Worm (Caenorhabditis elegans): Measurements from ENCODE around the gene stg-2.

The stg-2 gene

DNA sequence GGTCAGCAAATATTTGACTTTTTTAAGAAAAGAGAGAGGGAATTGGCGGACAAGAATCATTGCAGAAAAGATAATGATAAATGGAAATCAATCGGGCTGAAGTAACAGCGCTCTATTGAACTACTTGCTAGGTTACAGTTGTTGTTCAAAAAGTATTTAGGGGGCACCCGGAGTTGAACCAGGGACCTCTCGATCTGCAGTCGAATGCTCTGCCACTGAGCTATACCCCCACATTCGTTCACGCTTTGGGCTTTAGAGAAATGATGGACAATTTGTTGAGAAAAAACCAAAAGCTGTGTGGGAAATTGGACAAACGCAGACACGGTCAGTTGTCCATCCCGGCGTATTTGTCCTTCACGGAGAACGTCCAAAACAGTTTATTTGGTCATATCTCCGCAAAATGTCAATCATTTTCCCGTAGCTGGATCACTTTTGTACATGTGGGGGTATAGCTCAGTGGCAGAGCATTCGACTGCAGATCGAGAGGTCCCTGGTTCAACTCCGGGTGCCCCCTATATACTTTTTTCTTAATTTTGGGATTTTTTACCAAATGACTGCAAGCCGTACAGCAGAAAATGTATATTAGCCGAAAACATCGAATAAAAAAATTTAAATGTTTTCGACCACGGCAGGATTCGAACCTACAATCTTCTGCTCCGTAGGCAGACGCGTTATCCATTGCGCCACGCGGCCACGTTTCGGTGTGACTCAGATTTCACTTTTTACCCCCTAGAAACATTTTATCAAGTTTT lies 19.7 kb downstream of the stg-2 start (continued):
- TF ChIP-seq lim-7 (GFP tag; IDR thresholded peaks at IDR 0.05), result peak; percentile 78
- 0 out of 2 replicates have a peak, but pooled peaks have one; percentile 11 for TF ChIP-seq nhr-42 (GFP tag; IDR thresholded peaks at IDR 0.05)
- no peak for TF ChIP-seq ceh-32 (tag; optimal IDR thresholded peaks at IDR 0.05; ENCODE audit: poor library complexity)
- TF ChIP-seq zip-11 (GFP tag; IDR thresholded peaks at IDR 0.05), result peak; percentile 83
- TF ChIP-seq saeg-2 (GFP tag; IDR thresholded peaks at IDR 0.05), result no peak
- peak; percentile 70; the same call in 1 of the 2 replicates for TF ChIP-seq zfp-3 (GFP tag; conservative IDR thresholded peaks at IDR 0.05)
- TF ChIP-seq lin-15B (tag; optimal IDR thresholded peaks at IDR 0.05), result no peak
- TF ChIP-seq nhr-48 (tag; optimal IDR thresholded peaks at IDR 0.05), result peak; percentile 12
- no peak for TF ChIP-seq aly-2 (tag; optimal IDR thresholded peaks at IDR 0.05)
- peak; percentile 55 for TF ChIP-seq nhr-102 (tag; optimal IDR thresholded peaks at IDR 0.05)
- no peak for TF ChIP-seq ZK337.2 (GFP tag; IDR thresholded peaks at IDR 0.05)
- no peak for TF ChIP-seq nhr-76 (tag; optimal IDR thresholded peaks at IDR 0.05)
- no peak for TF ChIP-seq ama-1 (optimal IDR thresholded peaks at IDR 0.05)
- TF ChIP-seq vab-7 (GFP tag; IDR thresholded peaks at IDR 0.05), result peak; percentile 58
- TF ChIP-seq lsy-2 (tag; optimal IDR thresholded peaks at IDR 0.05), result peak in 1 of 2 experiments; percentile 38
- peak; percentile 71 for TF ChIP-seq arid-1 (GFP tag; conservative IDR thresholded peaks at IDR 0.05)
- TF ChIP-seq ceh-28 (tag; optimal IDR thresholded peaks at IDR 0.05), result no peak
- no peak for TF ChIP-seq Y48G9A.11 (GFP tag; IDR thresholded peaks at IDR 0.05)
- peak; percentile 61 for TF ChIP-seq mxl-3 (GFP tag; optimal IDR thresholded peaks at IDR 0.05)
- TF ChIP-seq F10B5.3 (tag; optimal IDR thresholded peaks at IDR 0.05), result peak; percentile 45
- peak; percentile 87 for TF ChIP-seq Y105C5A.15 (GFP tag; IDR thresholded peaks at IDR 0.05)
- no peak for TF ChIP-seq nhr-25 (tag; optimal IDR thresholded peaks at IDR 0.05; ENCODE audit: borderline replicate concordance, insufficient read depth)
- 0 out of 2 replicates have a peak, but pooled peaks have one; percentile 7 for TF ChIP-seq mxl-2 (GFP tag; conservative IDR thresholded peaks at IDR 0.05)
- no peak for TF ChIP-seq ztf-11 (tag; optimal IDR thresholded peaks at IDR 0.05)
- peak; percentile 73 for TF ChIP-seq spr-1 (tag; optimal IDR thresholded peaks at IDR 0.05)
- TF ChIP-seq gei-8 (GFP tag; optimal IDR thresholded peaks at IDR 0.05), result no peak
- TF ChIP-seq egl-43 (GFP tag; IDR thresholded peaks at IDR 0.05), result peak; percentile 89
- TF ChIP-seq daf-12 (tag; optimal IDR thresholded peaks at IDR 0.05), result no peak
- TF ChIP-seq nhr-28 (tag; optimal IDR thresholded peaks at IDR 0.05), result peak; percentile 20
- peak; percentile 70 for TF ChIP-seq tra-1 (GFP tag; IDR thresholded peaks at IDR 0.05)
- no peak for TF ChIP-seq ZK546.5 (tag; optimal IDR thresholded peaks at IDR 0.05)
- TF ChIP-seq skn-1 (tag; optimal IDR thresholded peaks at IDR 0.05), result no peak
- TF ChIP-seq dmd-8 (GFP tag; IDR thresholded peaks at IDR 0.05), result peak; percentile 60; the same call in 1 of the 2 replicates
- TF ChIP-seq nhr-77 (tag; optimal IDR thresholded peaks at IDR 0.05), result peak; percentile 14
- no peak for TF ChIP-seq ceh-82 (tag; optimal IDR thresholded peaks at IDR 0.05)
- TF ChIP-seq zag-1 (tag; optimal IDR thresholded peaks at IDR 0.05), result no peak
- TF ChIP-seq mdt-29 (GFP tag; IDR thresholded peaks at IDR 0.05), result 0 out of 2 replicates have a peak, but pooled peaks have one; percentile 36
- TF ChIP-seq hmg-1.1 (GFP tag; IDR thresholded peaks at IDR 0.05), result peak; percentile 85
- TF ChIP-seq dpl-1 (GFP tag; optimal IDR thresholded peaks at IDR 0.05), result peak; percentile 3
- TF ChIP-seq R02D3.7 (tag; optimal IDR thresholded peaks at IDR 0.05), result no peak
- TF ChIP-seq dve-1 (tag; optimal IDR thresholded peaks at IDR 0.05; ENCODE audit: insufficient read depth), result peak; percentile 64
- TF ChIP-seq zfp-2 (tag; optimal IDR thresholded peaks at IDR 0.05), result no peak
- TF ChIP-seq F37D6.2 (tag; optimal IDR thresholded peaks at IDR 0.05), result peak; percentile 1
- TF ChIP-seq ceh-62 (tag; optimal IDR thresholded peaks at IDR 0.05), result no peak
- no peak for TF ChIP-seq dmd-9 (GFP tag; IDR thresholded peaks at IDR 0.05)
- TF ChIP-seq dmd-6 (GFP tag; IDR thresholded peaks at IDR 0.05), result peak; percentile 34
- no peak for TF ChIP-seq mep-1 (tag; optimal IDR thresholded peaks at IDR 0.05)
- no peak for TF ChIP-seq cey-2 (tag; optimal IDR thresholded peaks at IDR 0.05; ENCODE audit: borderline replicate concordance, insufficient read depth)
- no peak for TF ChIP-seq lin-39 (tag; optimal IDR thresholded peaks at IDR 0.05)
- TF ChIP-seq jun-1 (tag; optimal IDR thresholded peaks at IDR 0.05), result no peak

Measured in whole organism, L4 larva.